Worm (Caenorhabditis elegans) whole organism, early embryonic: ENCODE measurements around the gene C06E1.1.

Experiments
- B0310.2 ChIP-seq: sonication (generic microtip); optimal IDR thresholded peaks from 2 replicates; lab custom pipeline; 2016; ENCODE audit warnings: mild to moderate bottlenecking, missing genetic modification characterization, missing compliant biosample characterization
- F13C5.2 ChIP-seq: sonication (generic microtip); optimal IDR thresholded peaks from 2 replicates; lab custom pipeline; 2017; ENCODE audit warnings: mild to moderate bottlenecking, missing genetic modification characterization, inconsistent platforms, missing compliant biosample characterization
- aly-1 ChIP-seq: sonication (generic microtip); optimal IDR thresholded peaks from 2 replicates; lab custom pipeline; 2016; ENCODE audit warnings: missing genetic modification characterization, missing compliant biosample characterization
- ama-1 ChIP-seq: fragments of 150-350 bp; optimal IDR thresholded peaks from 2 replicates; lab custom pipeline; 2014
- ets-7 ChIP-seq: sonication (generic microtip); optimal IDR thresholded peaks from 2 replicates; lab custom pipeline; 2016; ENCODE audit warnings: missing genotype, missing genetic modification characterization, missing compliant biosample characterization
- flt-1 ChIP-seq: fragments of 200-800 bp; sonication (Bioruptor generic); IDR thresholded peaks from 2 replicates; pipeline ENCODE4 v1.3.6; 2022; ENCODE audit warnings: missing genetic modification characterization, missing compliant biosample characterization
- hmbx-1 ChIP-seq: sonication (generic microtip); optimal IDR thresholded peaks from 2 replicates; lab custom pipeline; 2016; ENCODE audit warnings: mild to moderate bottlenecking, missing genetic modification characterization, missing compliant biosample characterization
- hnd-1 ChIP-seq: sonication (generic microtip); optimal IDR thresholded peaks from 2 replicates; lab custom pipeline; 2016; ENCODE audit warnings: missing genetic modification characterization, missing compliant biosample characterization
- tbx-37 ChIP-seq: fragments of 200-800 bp; sonication (Bioruptor generic); conservative IDR thresholded peaks from 2 replicates; pipeline ENCODE4 v1.3.6; 2022; ENCODE audit warnings: missing genetic modification reagents, missing genetic modification characterization, missing compliant biosample characterization

- no peak for TF ChIP-seq B0310.2
- no peak for TF ChIP-seq tbx-37
- no peak for TF ChIP-seq hmbx-1
- TF ChIP-seq ama-1 = no peak
- no peak for TF ChIP-seq F13C5.2 (tag; lab: Kevin White, UChicago)
- TF ChIP-seq aly-1 (tag; lab: Kevin White, UChicago) = no peak
- TF ChIP-seq flt-1 = no peak
- no peak for TF ChIP-seq hnd-1 (tag; lab: Kevin White, UChicago)
- TF ChIP-seq ets-7 = no peak
These were observed 22.9 kb downstream of the C06E1.1 start, which contains the start of the genes polk-1 and gpr-1 for ce11 chrIII:8628405-8628982.
